Fruit fly (Drosophila melanogaster): ENCODE measurements around the gene wol.

The wol gene

dm6 chr2L:8266670-8267435 lies 35.9 kb downstream of the wol start (continued):
- peak; percentile 18 for TF ChIP-seq Vsx1 (GFP tag; optimal IDR thresholded peaks at IDR 0.05)
- no peak for TF ChIP-seq Ets65A (GFP tag)
- no peak for TF ChIP-seq CG2202 (tag; optimal IDR thresholded peaks at IDR 0.05)
- no peak for TF ChIP-seq Side (GFP tag; optimal IDR thresholded peaks at IDR 0.05)
- TF ChIP-seq CG12942 (GFP tag; optimal IDR thresholded peaks at IDR 0.05), result no peak
- TF ChIP-seq Hand (GFP tag; optimal IDR thresholded peaks at IDR 0.05), result no peak
- TF ChIP-seq Stat92E (GFP tag; optimal IDR thresholded peaks at IDR 0.05), result no peak
- TF ChIP-seq CkIIα-i1 (GFP tag; IDR thresholded peaks at IDR 0.05), result no peak
- no peak for TF ChIP-seq wek (GFP tag; optimal IDR thresholded peaks at IDR 0.05)
- no peak for TF ChIP-seq p53 (GFP tag; optimal IDR thresholded peaks at IDR 0.05)
- no peak for TF ChIP-seq en (GFP tag; optimal IDR thresholded peaks at IDR 0.05)
- TF ChIP-seq CG13775 (GFP tag; optimal IDR thresholded peaks at IDR 0.05), result no peak
- peak; percentile 63 for TF ChIP-seq CG10321 (GFP tag; IDR thresholded peaks at IDR 0.05)
- TF ChIP-seq Nf-YA (GFP tag; IDR thresholded peaks at IDR 0.05), result no peak
- TF ChIP-seq ci (GFP tag; IDR thresholded peaks at IDR 0.05), result no peak; the same call in 2 of the 3 replicates
- TF ChIP-seq sqz (GFP tag; optimal IDR thresholded peaks at IDR 0.05), result no peak
- TF ChIP-seq dysf (GFP tag; IDR thresholded peaks at IDR 0.05), result no peak
- TF ChIP-seq CG16779 (GFP tag; IDR thresholded peaks at IDR 0.05), result no peak
- no peak for TF ChIP-seq CG14667 (GFP tag; IDR thresholded peaks at IDR 0.05)
- TF ChIP-seq Doc3 (GFP tag; IDR thresholded peaks at IDR 0.05; ENCODE audit: partially characterized antibody), result no peak
- TF ChIP-seq run (tag; optimal IDR thresholded peaks at IDR 0.05), result no peak
- no peak for TF ChIP-seq CG13424 (tag; optimal IDR thresholded peaks at IDR 0.05)
- TF ChIP-seq lilli (GFP tag; optimal IDR thresholded peaks at IDR 0.05), result no peak
- TF ChIP-seq pnt (GFP tag; optimal IDR thresholded peaks at IDR 0.05), result no peak
- TF ChIP-seq CG9215 (GFP tag; IDR thresholded peaks at IDR 0.05), result no peak
- peak; percentile 26 for TF ChIP-seq CG12769 (tag; optimal IDR thresholded peaks at IDR 0.05)
- no peak for TF ChIP-seq hkb (optimal IDR thresholded peaks at IDR 0.05)
- TF ChIP-seq hkb (GFP tag; IDR thresholded peaks at IDR 0.05), result no peak
- TF ChIP-seq CG11504 (tag; optimal IDR thresholded peaks at IDR 0.05), result peak; percentile 99
- TF ChIP-seq CG2129 (GFP tag; IDR thresholded peaks at IDR 0.05; ENCODE audit: partially characterized antibody), result no peak
- no peak for TF ChIP-seq ara (GFP tag; IDR thresholded peaks at IDR 0.05)
- TF ChIP-seq CG15011 (GFP tag; optimal IDR thresholded peaks at IDR 0.05), result no peak
- TF ChIP-seq pros (GFP tag; optimal IDR thresholded peaks at IDR 0.05), result peak; percentile 86
- TF ChIP-seq CG12236 (GFP tag; optimal IDR thresholded peaks at IDR 0.05), result no peak
- no peak for TF ChIP-seq CHES-1-like (GFP tag; optimal IDR thresholded peaks at IDR 0.05)
- TF ChIP-seq ems (GFP tag; optimal IDR thresholded peaks at IDR 0.05), result no peak
- no peak for TF ChIP-seq chn (GFP tag; optimal IDR thresholded peaks at IDR 0.05)
- TF ChIP-seq NFAT (GFP tag; IDR thresholded peaks at IDR 0.05), result no peak
- TF ChIP-seq sr (GFP tag; IDR thresholded peaks at IDR 0.05), result no peak
- no peak for TF ChIP-seq pho (GFP tag; optimal IDR thresholded peaks at IDR 0.05)
- no peak for TF ChIP-seq CG6689 (GFP tag; IDR thresholded peaks at IDR 0.05)
- no peak for TF ChIP-seq HLH4C (GFP tag; IDR thresholded peaks at IDR 0.05; ENCODE audit: partially characterized antibody)
- no peak for TF ChIP-seq pfk (GFP tag; optimal IDR thresholded peaks at IDR 0.05)
- no peak for TF ChIP-seq chif (GFP tag; optimal IDR thresholded peaks at IDR 0.05)
- TF ChIP-seq CG10959 (GFP tag; IDR thresholded peaks at IDR 0.05), result no peak
- TF ChIP-seq tx (GFP tag; optimal IDR thresholded peaks at IDR 0.05), result no peak
- no peak for TF ChIP-seq CG18764 (GFP tag; optimal IDR thresholded peaks at IDR 0.05)
- TF ChIP-seq Fer2 (tag; optimal IDR thresholded peaks at IDR 0.05), result no peak
- peak; percentile 80; the same call in 1 of the 2 replicates for TF ChIP-seq vvl (GFP tag; IDR thresholded peaks at IDR 0.05)
- no peak for TF ChIP-seq CG1529 (GFP tag; optimal IDR thresholded peaks at IDR 0.05)
- TF ChIP-seq Opbp (GFP tag; IDR thresholded peaks at IDR 0.05; ENCODE audit: partially characterized antibody), result no peak
